Fruit fly (Drosophila melanogaster): Measurements from ENCODE around the gene CG7366.

The CG7366 gene

DNA sequence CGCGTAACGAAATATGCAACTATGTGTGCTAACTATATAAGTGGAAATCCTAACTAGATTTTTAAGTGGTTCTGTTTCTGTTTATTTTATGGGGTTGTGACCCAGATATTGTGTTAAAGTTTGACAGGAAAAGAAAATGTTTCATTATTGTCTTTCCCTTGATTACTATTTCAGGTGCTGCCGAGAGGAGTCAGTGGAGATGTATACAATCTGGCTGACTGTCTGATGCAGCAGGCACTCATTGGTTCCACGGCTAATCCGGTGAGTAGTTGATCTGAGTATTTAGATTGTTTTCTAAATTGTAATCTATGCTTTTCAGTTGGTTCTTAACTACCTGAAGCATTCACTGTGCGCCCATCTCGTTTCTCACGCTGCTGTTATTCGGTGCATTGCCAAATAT is 9.2 kb downstream of the CG7366 start, which contains the start of gene CG7387:
CG7387 (minus strand) TSS at position 101 of the 400 bp plus-strand sequence.
- TF ChIP-seq Jra (GFP tag; optimal IDR thresholded peaks at IDR 0.05) (no peak), lola (GFP tag; optimal IDR thresholded peaks at IDR 0.05) (no peak), OdsH (GFP tag; optimal IDR thresholded peaks at IDR 0.05) (no peak), dmrt93B (GFP tag; optimal IDR thresholded peaks at IDR 0.05) (no peak), br (GFP tag; optimal IDR thresholded peaks at IDR 0.05) (no peak), woc (GFP tag; optimal IDR thresholded peaks at IDR 0.05) (no peak), foxo (GFP tag; optimal IDR thresholded peaks at IDR 0.05) (no peak), Hr83 (GFP tag; optimal IDR thresholded peaks at IDR 0.05; ENCODE audit: poor library complexity, severe bottlenecking) (no peak), CG9705 (GFP tag; optimal IDR thresholded peaks at IDR 0.05) (no peak), fru (GFP tag; optimal IDR thresholded peaks at IDR 0.05) (no peak)

DNA sequence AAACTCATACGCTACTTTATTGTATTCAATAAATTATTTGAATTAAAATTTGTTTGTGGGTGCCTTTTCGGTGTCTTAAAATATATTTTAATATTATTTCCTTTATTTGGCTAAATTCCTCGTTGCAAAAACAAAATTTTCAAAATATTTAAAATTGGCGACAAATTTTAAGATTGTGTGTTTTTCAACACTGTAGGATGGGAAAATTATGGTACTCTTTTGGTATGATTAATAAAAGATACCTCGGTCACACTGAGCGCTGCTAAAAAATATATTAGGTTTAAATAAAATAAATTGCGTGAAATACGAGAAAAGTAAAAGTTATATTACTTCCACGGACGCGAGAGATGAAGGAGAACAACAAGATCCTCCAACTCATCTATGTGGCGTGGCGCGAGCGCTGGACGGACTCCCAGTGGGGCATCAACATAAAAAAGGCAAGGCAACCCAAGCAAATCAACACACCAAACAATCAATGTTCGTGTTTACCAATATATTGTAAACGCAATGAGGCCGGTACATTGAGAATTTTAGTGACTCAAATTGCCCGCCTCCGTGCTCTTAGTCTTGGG is 11.1 kb downstream of the CG7366 start, which contains the start of gene MED24:
MED24 (plus strand) TSS at position 229 of the 572 bp plus-strand sequence.
- TF ChIP-seq rgr (GFP tag; optimal IDR thresholded peaks at IDR 0.05) (peak; percentile 35), psq (GFP tag; optimal IDR thresholded peaks at IDR 0.05) (no peak)

DNA sequence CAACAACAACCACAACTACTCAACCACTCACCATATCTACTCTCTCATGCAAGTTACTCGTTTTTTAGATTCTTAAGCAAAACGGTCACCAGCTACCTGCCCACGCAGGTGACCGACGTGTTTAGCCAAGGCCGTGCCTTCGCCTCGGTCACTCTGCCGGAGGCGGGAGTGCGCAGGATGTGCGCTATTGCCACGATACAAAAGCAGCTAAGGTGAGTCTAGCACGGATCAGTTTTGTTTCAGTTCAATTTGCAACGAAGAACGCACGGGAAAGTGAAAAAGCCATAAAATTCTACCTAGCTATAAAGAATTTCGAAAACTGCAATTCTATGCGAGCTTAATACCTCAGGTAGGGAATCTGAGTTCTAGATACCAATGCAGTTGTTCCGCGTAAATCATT is 13.0 kb downstream of the CG7366 start:
- TF ChIP-seq sv (GFP tag; optimal IDR thresholded peaks at IDR 0.05) (no peak), HLH106 (tag; optimal IDR thresholded peaks at IDR 0.05) (no peak), jim (GFP tag; optimal IDR thresholded peaks at IDR 0.05) (no peak), foxo (GFP tag; optimal IDR thresholded peaks at IDR 0.05) (no peak), N (GFP tag; optimal IDR thresholded peaks at IDR 0.05) (no peak), woc (GFP tag; optimal IDR thresholded peaks at IDR 0.05) (no peak), Myc (optimal IDR thresholded peaks at IDR 0.05) (no peak), tai (GFP tag; optimal IDR thresholded peaks at IDR 0.05) (no peak), Rel (GFP tag; optimal IDR thresholded peaks at IDR 0.05) (no peak), Rel (tag; optimal IDR thresholded peaks at IDR 0.05) (no peak), brk (GFP tag; optimal IDR thresholded peaks at IDR 0.05) (no peak), Dif (GFP tag; optimal IDR thresholded peaks at IDR 0.05; ENCODE audit: partially characterized antibody) (no peak), OdsH (GFP tag; optimal IDR thresholded peaks at IDR 0.05) (no peak), CG9705 (GFP tag; optimal IDR thresholded peaks at IDR 0.05) (no peak), Hr83 (GFP tag; optimal IDR thresholded peaks at IDR 0.05; ENCODE audit: poor library complexity, severe bottlenecking) (no peak), usp (GFP tag; optimal IDR thresholded peaks at IDR 0.05) (no peak), Jra (GFP tag; optimal IDR thresholded peaks at IDR 0.05) (no peak), Dfd (GFP tag; optimal IDR thresholded peaks at IDR 0.05) (no peak)

DNA sequence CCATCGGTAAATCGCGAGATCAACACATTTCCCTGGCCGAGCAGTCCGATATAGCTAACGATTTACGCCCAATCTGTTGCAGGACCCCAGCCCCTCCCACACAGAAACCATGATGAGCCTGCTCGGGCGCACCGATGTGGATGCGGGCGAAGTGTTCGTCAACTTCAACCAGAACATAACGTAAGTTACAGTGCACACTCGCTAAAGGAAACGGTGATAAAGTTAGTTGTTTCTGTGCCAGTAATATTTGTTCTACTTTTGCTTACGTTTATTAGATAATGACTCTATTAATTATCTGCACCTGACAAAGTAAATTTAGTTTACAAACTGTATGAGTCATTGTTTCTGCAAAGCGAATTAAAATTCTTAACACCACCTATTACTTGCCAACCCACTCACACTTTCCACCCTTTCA is 14.8 kb downstream of the CG7366 start:
- no peak for TF ChIP-seq Dif (GFP tag; optimal IDR thresholded peaks at IDR 0.05; ENCODE audit: partially characterized antibody)
- TF ChIP-seq sv (GFP tag; optimal IDR thresholded peaks at IDR 0.05), result no peak
- TF ChIP-seq tai (GFP tag; optimal IDR thresholded peaks at IDR 0.05), result no peak
- no peak for TF ChIP-seq Sp1 (GFP tag; optimal IDR thresholded peaks at IDR 0.05)
- TF ChIP-seq woc (GFP tag; optimal IDR thresholded peaks at IDR 0.05), result no peak
- TF ChIP-seq Rel (GFP tag; optimal IDR thresholded peaks at IDR 0.05), result no peak
- TF ChIP-seq Rel (tag; optimal IDR thresholded peaks at IDR 0.05), result no peak
- no peak for TF ChIP-seq usp (GFP tag; optimal IDR thresholded peaks at IDR 0.05)
- TF ChIP-seq psq (GFP tag; optimal IDR thresholded peaks at IDR 0.05), result no peak
- no peak for TF ChIP-seq dmrt93B (GFP tag; optimal IDR thresholded peaks at IDR 0.05)

dm6 chr3L:8186627-8187396 is 15.4 kb downstream of the CG7366 start, which contains the start of the genes ERR and Atg18a:
Gene ERR (minus strand): TSS chr3L:8186671.
Gene Atg18a (plus strand): TSS chr3L:8186857.
- TF ChIP-seq dl (GFP tag; optimal IDR thresholded peaks at IDR 0.05; ENCODE audit: insufficient read depth in 1 of 2, partially characterized antibody in 2 of 2), result no peak
- TF ChIP-seq Dfd (GFP tag; optimal IDR thresholded peaks at IDR 0.05), result no peak
- no peak for TF ChIP-seq lola (GFP tag; optimal IDR thresholded peaks at IDR 0.05)
- peak; percentile 93 for TF ChIP-seq HLH106 (tag; optimal IDR thresholded peaks at IDR 0.05)
- TF ChIP-seq N (GFP tag; optimal IDR thresholded peaks at IDR 0.05), result peak; percentile 63
- peak; percentile 87 for TF ChIP-seq fru (GFP tag; optimal IDR thresholded peaks at IDR 0.05)
- TF ChIP-seq h (GFP tag; optimal IDR thresholded peaks at IDR 0.05), result peak; percentile 91
- peak in 1 of 2 experiments; percentile 92 for TF ChIP-seq foxo (GFP tag; optimal IDR thresholded peaks at IDR 0.05)
- peak; percentile 87 for TF ChIP-seq rgr (GFP tag; optimal IDR thresholded peaks at IDR 0.05)
- TF ChIP-seq CG32264 (GFP tag; optimal IDR thresholded peaks at IDR 0.05), result peak; percentile 29
- TF ChIP-seq Hr83 (GFP tag; optimal IDR thresholded peaks at IDR 0.05; ENCODE audit: poor library complexity, severe bottlenecking), result peak; percentile 88
- peak; percentile 84 for TF ChIP-seq ey (GFP tag; optimal IDR thresholded peaks at IDR 0.05)
- TF ChIP-seq CrebA (GFP tag; optimal IDR thresholded peaks at IDR 0.05; ENCODE audit: borderline replicate concordance), result no peak
- peak; percentile 49 for TF ChIP-seq Myc (optimal IDR thresholded peaks at IDR 0.05)
- TF ChIP-seq Sp1 (GFP tag; optimal IDR thresholded peaks at IDR 0.05), result peak; percentile 86
- peak; percentile 85 for TF ChIP-seq CG9705 (GFP tag; optimal IDR thresholded peaks at IDR 0.05)
- TF ChIP-seq sage (GFP tag; optimal IDR thresholded peaks at IDR 0.05), result peak; percentile 50
- TF ChIP-seq Dif (GFP tag; optimal IDR thresholded peaks at IDR 0.05; ENCODE audit: partially characterized antibody), result peak; percentile 5
- TF ChIP-seq Hnf4 (GFP tag; optimal IDR thresholded peaks at IDR 0.05), result peak; percentile 90
- no peak for TF ChIP-seq usp (GFP tag; optimal IDR thresholded peaks at IDR 0.05)
- TF ChIP-seq brk (GFP tag; optimal IDR thresholded peaks at IDR 0.05), result no peak
- no peak for TF ChIP-seq Vsx2 (GFP tag; optimal IDR thresholded peaks at IDR 0.05; ENCODE audit: partially characterized antibody)
- TF ChIP-seq Jra (GFP tag; optimal IDR thresholded peaks at IDR 0.05), result peak; percentile 88
- peak; percentile 86 for TF ChIP-seq dsf (GFP tag; optimal IDR thresholded peaks at IDR 0.05; ENCODE audit: borderline replicate concordance)
- peak; percentile 90 for TF ChIP-seq sv (GFP tag; optimal IDR thresholded peaks at IDR 0.05)
- peak; percentile 85 for TF ChIP-seq OdsH (GFP tag; optimal IDR thresholded peaks at IDR 0.05)
- TF ChIP-seq Rel (GFP tag; optimal IDR thresholded peaks at IDR 0.05), result peak; percentile 49
- peak; percentile 69 for TF ChIP-seq Rel (tag; optimal IDR thresholded peaks at IDR 0.05)
- TF ChIP-seq tai (GFP tag; optimal IDR thresholded peaks at IDR 0.05), result no peak

Measured in whole organism, wandering third instar larva.